Fruit fly (Drosophila melanogaster): ENCODE results near the gene Glyp.

The Glyp gene

dm6 chr2L:2162729-2163567 lies 32.3 kb downstream of the Glyp start (continued):
- TF ChIP-seq D (optimal IDR thresholded peaks at IDR 0.05), result no peak
- TF ChIP-seq D (GFP tag; optimal IDR thresholded peaks at IDR 0.05), result no peak
- TF ChIP-seq Dll (GFP tag; IDR thresholded peaks at IDR 0.05; ENCODE audit: partially characterized antibody), result no peak
- TF ChIP-seq wdn (GFP tag; IDR thresholded peaks at IDR 0.05), result no peak
- no peak for TF ChIP-seq ATbp (GFP tag; optimal IDR thresholded peaks at IDR 0.05)
- TF ChIP-seq amos (GFP tag; IDR thresholded peaks at IDR 0.05; ENCODE audit: partially characterized antibody), result no peak; the same call in 1 of the 2 replicates
- TF ChIP-seq unpg (GFP tag; optimal IDR thresholded peaks at IDR 0.05), result peak; percentile 5
- TF ChIP-seq scrt (GFP tag; optimal IDR thresholded peaks at IDR 0.05), result no peak
- TF ChIP-seq bcd (GFP tag; optimal IDR thresholded peaks at IDR 0.05), result no peak
- TF ChIP-seq inv (GFP tag; IDR thresholded peaks at IDR 0.05; ENCODE audit: partially characterized antibody), result no peak
- peak in 1 of 2 experiments; percentile 42 for TF ChIP-seq bsh (GFP tag; optimal IDR thresholded peaks at IDR 0.05)
- TF ChIP-seq MBD-R2 (GFP tag; IDR thresholded peaks at IDR 0.05), result no peak
- TF ChIP-seq D19B (GFP tag; optimal IDR thresholded peaks at IDR 0.05), result no peak
- TF ChIP-seq Trl (optimal IDR thresholded peaks at IDR 0.05), result peak; percentile 51 to 53
- no peak for TF ChIP-seq Trl (GFP tag; optimal IDR thresholded peaks at IDR 0.05)
- no peak for TF ChIP-seq ham (GFP tag; IDR thresholded peaks at IDR 0.05)
- TF ChIP-seq CG12236 (GFP tag; optimal IDR thresholded peaks at IDR 0.05), result no peak
- TF ChIP-seq CG4820 (GFP tag; optimal IDR thresholded peaks at IDR 0.05), result no peak
- TF ChIP-seq CG2875 (GFP tag; optimal IDR thresholded peaks at IDR 0.05), result no peak
- no peak for TF ChIP-seq CG8924 (tag; optimal IDR thresholded peaks at IDR 0.05)
- peak; percentile 28 for TF ChIP-seq CG7839 (tag; optimal IDR thresholded peaks at IDR 0.05)
- peak; percentile 77 for TF ChIP-seq abd-A (tag; optimal IDR thresholded peaks at IDR 0.05)
- TF ChIP-seq CG10267 (tag; optimal IDR thresholded peaks at IDR 0.05), result no peak
- TF ChIP-seq BtbVII (GFP tag; optimal IDR thresholded peaks at IDR 0.05), result no peak
- TF ChIP-seq sc (optimal IDR thresholded peaks at IDR 0.05), result no peak
- TF ChIP-seq sc (GFP tag; optimal IDR thresholded peaks at IDR 0.05), result no peak
- no peak for TF ChIP-seq ken (GFP tag; IDR thresholded peaks at IDR 0.05)
- TF ChIP-seq CG13296 (GFP tag; optimal IDR thresholded peaks at IDR 0.05), result no peak
- TF ChIP-seq tio (GFP tag; optimal IDR thresholded peaks at IDR 0.05), result no peak
- TF ChIP-seq CG34376 (GFP tag; optimal IDR thresholded peaks at IDR 0.05), result no peak
- TF ChIP-seq stwl (tag; optimal IDR thresholded peaks at IDR 0.05), result no peak
- no peak for TF ChIP-seq CG6272 (GFP tag; IDR thresholded peaks at IDR 0.05)
- no peak for TF ChIP-seq CG15479 (GFP tag; optimal IDR thresholded peaks at IDR 0.05)
- TF ChIP-seq pum (GFP tag; optimal IDR thresholded peaks at IDR 0.05), result no peak
- TF ChIP-seq CG8765 (GFP tag; IDR thresholded peaks at IDR 0.05), result no peak
- TF ChIP-seq Usf (GFP tag; optimal IDR thresholded peaks at IDR 0.05), result no peak
- no peak for TF ChIP-seq CG7928 (GFP tag; optimal IDR thresholded peaks at IDR 0.05)
- TF ChIP-seq CG10462 (GFP tag; optimal IDR thresholded peaks at IDR 0.05), result no peak
- TF ChIP-seq CG4328 (GFP tag; optimal IDR thresholded peaks at IDR 0.05), result no peak
- peak; percentile 16; the same call in 1 of the 2 replicates for TF ChIP-seq CG32772 (GFP tag; IDR thresholded peaks at IDR 0.05)
- TF ChIP-seq Pdp1 (GFP tag; optimal IDR thresholded peaks at IDR 0.05), result no peak
- no peak for TF ChIP-seq onecut (GFP tag; IDR thresholded peaks at IDR 0.05)
- no peak for TF ChIP-seq Gug (GFP tag; IDR thresholded peaks at IDR 0.05)
- TF ChIP-seq zen (tag; optimal IDR thresholded peaks at IDR 0.05), result no peak
- TF ChIP-seq Lpt (GFP tag; optimal IDR thresholded peaks at IDR 0.05), result no peak
- TF ChIP-seq prd (optimal IDR thresholded peaks at IDR 0.05), result no peak
- TF ChIP-seq prd (GFP tag; IDR thresholded peaks at IDR 0.05), result peak; percentile 13; the same call in 1 of the 3 replicates
- TF ChIP-seq Dip3 (GFP tag; optimal IDR thresholded peaks at IDR 0.05), result no peak
- no peak for TF ChIP-seq Sox100B (GFP tag; optimal IDR thresholded peaks at IDR 0.05)
- no peak for TF ChIP-seq CkIIα-i1 (GFP tag; IDR thresholded peaks at IDR 0.05)
